Fruit fly (Drosophila melanogaster): ENCODE measurements around the gene Sfp65A.

- TF ChIP-seq Myc (optimal IDR thresholded peaks at IDR 0.05) (no peak), OdsH (GFP tag; optimal IDR thresholded peaks at IDR 0.05) (peak; percentile 61), ey (GFP tag; optimal IDR thresholded peaks at IDR 0.05) (peak; percentile 53), Sp1 (GFP tag; optimal IDR thresholded peaks at IDR 0.05) (peak; percentile 61), usp (GFP tag; optimal IDR thresholded peaks at IDR 0.05) (no peak), dl (GFP tag; optimal IDR thresholded peaks at IDR 0.05; ENCODE audit: insufficient read depth in 1 of 2, partially characterized antibody in 2 of 2) (no peak), Hr83 (GFP tag; optimal IDR thresholded peaks at IDR 0.05; ENCODE audit: poor library complexity, severe bottlenecking) (no peak)
These were observed 8.4 kb downstream of the Sfp65A start for dm6 chr3L:6358501-6358900.

All from whole organism, wandering third instar larva.